Worm (Caenorhabditis elegans): ENCODE data around the gene pmp-2.
A peak's percentile ranks its signal among the peaks of the same experiment; 100 is the strongest.

Gene pmp-2

DNA sequence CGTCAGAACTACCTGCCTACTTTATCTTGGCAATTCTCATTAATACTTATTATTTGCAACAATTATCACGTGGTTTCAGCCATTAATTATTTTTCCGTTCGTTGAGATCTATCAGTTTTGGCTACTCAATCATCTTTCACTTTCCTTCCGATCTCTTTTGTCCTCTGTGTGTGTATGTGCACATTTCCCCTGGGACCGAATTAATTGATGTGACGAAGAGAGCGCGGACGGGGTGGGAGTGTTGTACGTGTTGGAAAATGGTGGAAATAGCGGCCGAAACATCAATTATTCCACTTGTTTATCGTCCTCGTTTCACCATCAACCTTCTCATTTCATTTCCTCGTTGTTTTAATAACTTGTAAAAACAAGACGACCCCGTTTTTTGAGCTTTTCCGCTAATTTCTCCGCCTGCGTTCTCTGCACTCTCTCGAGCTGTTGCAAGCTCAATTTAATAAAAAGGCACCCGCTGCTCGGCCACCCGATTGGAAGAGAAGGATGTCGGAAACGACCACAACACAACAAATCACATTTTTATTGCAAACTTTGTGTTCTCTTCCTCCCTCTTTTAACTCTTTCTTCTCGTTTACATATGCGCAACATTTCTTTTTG is 49.2 kb downstream of the pmp-2 start (continued):
- peak in 1 of 2 experiments; percentile 8 for TF ChIP-seq mdl-1 (tag; optimal IDR thresholded peaks at IDR 0.05)
- peak; percentile 55; the same call in 1 of the 2 replicates for TF ChIP-seq mab-9 (GFP tag; IDR thresholded peaks at IDR 0.05)
- TF ChIP-seq C04F5.9 (tag; optimal IDR thresholded peaks at IDR 0.05) = no peak
- TF ChIP-seq C16A3.4 (tag; optimal IDR thresholded peaks at IDR 0.05) = no peak
- TF ChIP-seq nhr-84 (tag; optimal IDR thresholded peaks at IDR 0.05) = no peak
- TF ChIP-seq efl-1 (optimal IDR thresholded peaks at IDR 0.05) = no peak
- TF ChIP-seq efl-1 (GFP tag; optimal IDR thresholded peaks at IDR 0.05 in 1 of 2) = peak in 1 of 2 experiments; percentile 87
- peak; percentile 87 for TF ChIP-seq lin-14 (GFP tag; optimal IDR thresholded peaks at IDR 0.05)

- TF ChIP-seq vab-15 (tag; optimal IDR thresholded peaks at IDR 0.05) (no peak), efl-1 (optimal IDR thresholded peaks at IDR 0.05) (no peak), efl-1 (GFP tag; optimal IDR thresholded peaks at IDR 0.05 in 1 of 2) (no peak), pax-3 (tag; optimal IDR thresholded peaks at IDR 0.05) (no peak), swsn-7 (tag; optimal IDR thresholded peaks at IDR 0.05) (no peak), lin-14 (GFP tag; optimal IDR thresholded peaks at IDR 0.05) (peak; percentile 31), mab-9 (GFP tag; IDR thresholded peaks at IDR 0.05) (no peak), xbp-1 (tag; optimal IDR thresholded peaks at IDR 0.05) (no peak), ama-1 (optimal IDR thresholded peaks at IDR 0.05) (no peak), nhr-28 (tag; optimal IDR thresholded peaks at IDR 0.05) (no peak), blmp-1 (tag; optimal IDR thresholded peaks at IDR 0.05) (peak; percentile 89), unc-62 (GFP tag; optimal IDR thresholded peaks at IDR 0.05) (no peak), isw-1 (GFP tag; IDR thresholded peaks at IDR 0.05) (no peak), nhr-11 (tag; optimal IDR thresholded peaks at IDR 0.05) (no peak), dpl-1 (GFP tag; optimal IDR thresholded peaks at IDR 0.05) (no peak), fkh-4 (tag; optimal IDR thresholded peaks at IDR 0.05; ENCODE audit: borderline replicate concordance) (no peak), nhr-12 (tag; optimal IDR thresholded peaks at IDR 0.05) (no peak), sptf-1 (tag; optimal IDR thresholded peaks at IDR 0.05) (no peak), C04F5.9 (tag; optimal IDR thresholded peaks at IDR 0.05) (no peak), snpc-4 (tag; optimal IDR thresholded peaks at IDR 0.05) (no peak), pag-3 (tag; optimal IDR thresholded peaks at IDR 0.05; ENCODE audit: borderline replicate concordance, insufficient read depth) (no peak), unc-98 (GFP tag; IDR thresholded peaks at IDR 0.05) (no peak), zip-4 (GFP tag; optimal IDR thresholded peaks at IDR 0.05) (no peak), egl-27 (tag; optimal IDR thresholded peaks at IDR 0.05) (peak; percentile 37 to 92), lsy-2 (tag; optimal IDR thresholded peaks at IDR 0.05) (peak in 1 of 2 experiments; percentile 14), lin-35 (GFP tag; optimal IDR thresholded peaks at IDR 0.05) (peak in 1 of 2 experiments; percentile 27), elt-3 (tag; optimal IDR thresholded peaks at IDR 0.05) (peak in 2 of 6 experiments; percentile 4 to 65), jun-1 (tag; optimal IDR thresholded peaks at IDR 0.05) (no peak), skn-1 (tag; optimal IDR thresholded peaks at IDR 0.05) (no peak), rnt-1 (tag; optimal IDR thresholded peaks at IDR 0.05) (no peak), mef-2 (tag; optimal IDR thresholded peaks at IDR 0.05) (no peak), egl-13 (tag; optimal IDR thresholded peaks at IDR 0.05) (no peak), ceh-82 (tag; optimal IDR thresholded peaks at IDR 0.05) (no peak), ceh-8 (GFP tag; optimal IDR thresholded peaks at IDR 0.05) (no peak), grh-1 (GFP tag; IDR thresholded peaks at IDR 0.05) (no peak), aly-2 (tag; optimal IDR thresholded peaks at IDR 0.05) (no peak), nhr-77 (tag; optimal IDR thresholded peaks at IDR 0.05) (no peak), nhr-85 (tag) (peak; percentile 79), ztf-11 (tag; optimal IDR thresholded peaks at IDR 0.05) (no peak), mep-1 (tag; optimal IDR thresholded peaks at IDR 0.05) (no peak), pqm-1 (tag; optimal IDR thresholded peaks at IDR 0.05) (no peak), irx-1 (tag; optimal IDR thresholded peaks at IDR 0.05) (no peak), elt-2 (tag; optimal IDR thresholded peaks at IDR 0.05) (peak; percentile 62), unc-130 (tag; optimal IDR thresholded peaks at IDR 0.05) (no peak), unc-30 (tag; optimal IDR thresholded peaks at IDR 0.05) (no peak), snu-23 (GFP tag; optimal IDR thresholded peaks at IDR 0.05) (no peak)
Measured at ce11 chrII:6836762-6837566, 50.6 kb downstream of the pmp-2 start.
